Fruit fly (Drosophila melanogaster) whole organism, adult: Measurements from ENCODE around the gene CG33223.

Experiments used
- kay ChIP-seq: fragments of 200-800 bp; sonication (Bioruptor generic); peaks from one replicate; lab custom pipeline; 2016; ENCODE audit warnings: missing biosample characterization, missing genetic modification characterization, borderline replicate concordance
- ovo ChIP-seq: fragments of 200-800 bp; sonication (Bioruptor generic); optimal IDR thresholded peaks from 2 replicates; lab custom pipeline; 2016; ENCODE audit warnings: missing biosample characterization, missing genetic modification characterization

- no peak for TF ChIP-seq kay (GFP tag; lab: Kevin White, UChicago)
- TF ChIP-seq ovo, result no peak
These were observed 8.0 kb downstream of the CG33223 start for dm6 chrX:8475657-8476056.
